Fruit fly (Drosophila melanogaster) whole organism, embryonic: ENCODE measurements around the gene ProRS-m.

ENCODE experiments used
- Blimp-1 ChIP-seq: fragments of 200-800 bp; sonication (Bioruptor generic); optimal IDR thresholded peaks from 3 replicates; lab custom pipeline; 2018; ENCODE audit warnings: missing biosample characterization, missing genetic modification characterization, mild to moderate bottlenecking, moderate library complexity, missing genetic modification reagents
- CG10274 ChIP-seq: fragments of 200-800 bp; sonication (Bioruptor generic); optimal IDR thresholded peaks from 3 replicates; lab custom pipeline; 2017; ENCODE audit warnings: missing biosample characterization, mild to moderate bottlenecking, missing genetic modification characterization
- MBD-R2 ChIP-seq: fragments of 200-800 bp; sonication (Bioruptor generic); IDR thresholded peaks from 2 replicates; pipeline ENCODE4 v1.3.6; 2022; ENCODE audit warnings: missing biosample characterization, missing genetic modification characterization
- pan ChIP-seq, 4 experiments: fragments of >200 bp in 3 of 4; fragments of 200-800 bp in 1 of 4; sonication (Bioruptor generic) in 1 of 4; optimal IDR thresholded peaks in 3 of 4; IDR thresholded peaks in 1 of 4; 2 replicates each; pipeline versions ENCODE4 v1.3.6 to Lab custom; 2017 to 2022; ENCODE audit warnings: missing biosample characterization in 2 of 4, missing genetic modification characterization in 2 of 4, mixed read lengths in 1 of 4

DNA sequence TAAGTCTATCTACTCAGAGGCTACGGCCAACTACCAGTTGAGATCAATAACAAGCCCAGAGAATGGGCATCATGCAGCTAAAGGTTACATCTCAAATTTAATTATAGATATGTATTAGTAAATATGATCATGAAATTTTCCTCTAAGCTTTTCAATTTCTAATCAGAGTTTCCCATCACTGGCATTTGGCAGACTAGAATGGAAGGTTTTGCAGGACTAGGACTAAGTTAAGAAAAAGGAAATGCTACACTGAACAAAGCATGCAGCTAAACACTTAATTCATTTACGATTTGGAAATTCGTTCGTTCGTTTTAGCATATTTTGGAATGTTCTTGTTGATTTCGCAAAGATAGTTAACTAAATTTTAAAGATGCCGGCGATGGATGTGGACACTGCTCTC lies 7.7 kb upstream of the ProRS-m start, which contains the start of gene CG33233:
- TF ChIP-seq pan (optimal IDR thresholded peaks at IDR 0.05; lab: Kevin White, UChicago) (no peak), pan (GFP tag; optimal IDR thresholded peaks at IDR 0.05 in 1 of 2, IDR thresholded peaks at IDR 0.05 in 1 of 2) (no peak), Blimp-1 (no peak), CG10274 (GFP tag; lab: Kevin White, UChicago) (no peak), MBD-R2 (GFP tag; lab: Robert Waterston, UW) (no peak)
